Fruit fly (Drosophila melanogaster) whole organism, wandering third instar larva: ENCODE data around the gene osp.
"Not testable (repeated sequence)": the region's sequence is repeated elsewhere in the genome, so short reads cannot be mapped to it uniquely, and the experiment has no call there.

ENCODE experiments used
- Abd-B ChIP-seq: fragments of >200 bp; optimal IDR thresholded peaks from 2 replicates; lab custom pipeline; 2017; ENCODE audit warnings: missing biosample characterization, missing genetic modification characterization
- CG32264 ChIP-seq: fragments of 200-800 bp; sonication (Bioruptor generic); optimal IDR thresholded peaks from 2 replicates; lab custom pipeline; 2016; ENCODE audit warnings: missing biosample characterization, missing genetic modification characterization
- CG9705 ChIP-seq: fragments of 200-800 bp; sonication (Bioruptor generic); optimal IDR thresholded peaks from 2 replicates; lab custom pipeline; 2018; ENCODE audit warnings: missing biosample characterization, mild to moderate bottlenecking, missing genetic modification characterization
- CrebA ChIP-seq: fragments of 200-800 bp; sonication (Bioruptor generic); optimal IDR thresholded peaks from 2 replicates; lab custom pipeline; 2016; ENCODE audit warnings: missing biosample characterization, mild to moderate bottlenecking, missing genetic modification characterization, borderline replicate concordance
- Dfd ChIP-seq: fragments of >200 bp; optimal IDR thresholded peaks from 2 replicates; lab custom pipeline; 2017; ENCODE audit warnings: missing biosample characterization, missing genetic modification characterization
- Dif ChIP-seq: fragments of 200-275, 200-300 bp; sonication (Bioruptor generic); optimal IDR thresholded peaks from 2 replicates; lab custom pipeline; 2018; ENCODE audit warnings: missing biosample characterization, missing genetic modification characterization; ENCODE audit not compliant: partially characterized antibody
- GATAd ChIP-seq: sonication (Bioruptor generic); optimal IDR thresholded peaks from 2 replicates; lab custom pipeline; 2016; ENCODE audit warnings: missing biosample characterization, missing genetic modification characterization
- HLH106 ChIP-seq: fragments of 200-800 bp; optimal IDR thresholded peaks from 3 replicates; lab custom pipeline; 2019; ENCODE audit warnings: missing biosample characterization, mild to moderate bottlenecking, missing genetic modification characterization, moderate library complexity
- Hnf4 ChIP-seq: fragments of 200-800 bp; sonication (Bioruptor generic); optimal IDR thresholded peaks from 2 replicates; lab custom pipeline; 2016; ENCODE audit warnings: missing biosample characterization, mild to moderate bottlenecking, missing genetic modification characterization
- Hr78 ChIP-seq: fragments of >200 bp; optimal IDR thresholded peaks from 2 replicates; lab custom pipeline; 2017; ENCODE audit warnings: missing biosample characterization, missing genetic modification characterization
- Hr83 ChIP-seq: fragments of 200-300 bp; sonication (Bioruptor generic); optimal IDR thresholded peaks from 2 replicates; lab custom pipeline; 2016; ENCODE audit warnings: missing biosample characterization, mild to moderate bottlenecking, missing genetic modification characterization, moderate library complexity; ENCODE audit not compliant: poor library complexity, severe bottlenecking
- Jra ChIP-seq: sonication (Bioruptor generic); optimal IDR thresholded peaks from 2 replicates; lab custom pipeline; 2016; ENCODE audit warnings: missing biosample characterization, missing genetic modification characterization
- Mio ChIP-seq: sonication (Bioruptor generic); optimal IDR thresholded peaks from 2 replicates; lab custom pipeline; 2016; ENCODE audit warnings: missing biosample characterization, missing genetic modification characterization
- Myc ChIP-seq: fragments of >200 bp; optimal IDR thresholded peaks from 2 replicates; lab custom pipeline; 2017
- N ChIP-seq: fragments of >200 bp; optimal IDR thresholded peaks from 2 replicates; lab custom pipeline; 2018; ENCODE audit warnings: missing biosample characterization, missing external identifiers, missing genetic modification characterization
- OdsH ChIP-seq: fragments of 200-800 bp; sonication (Bioruptor generic); optimal IDR thresholded peaks from 2 replicates; lab custom pipeline; 2016; ENCODE audit warnings: missing biosample characterization, mild to moderate bottlenecking, missing genetic modification characterization
- Rel ChIP-seq, 2 experiments: fragments of 200-800 bp; sonication (Bioruptor generic) in 1 of 2; optimal IDR thresholded peaks; 2 replicates in 1 of 2; 3 replicates in 1 of 2; lab custom pipeline; 2016 to 2019; ENCODE audit warnings: mild to moderate bottlenecking in 2 of 2, missing biosample characterization in 2 of 2, missing genetic modification characterization in 2 of 2, moderate library complexity in 1 of 2
- Sp1 ChIP-seq: fragments of 200-800 bp; sonication (Bioruptor generic); optimal IDR thresholded peaks from 3 replicates; lab custom pipeline; 2019; ENCODE audit warnings: missing biosample characterization, mild to moderate bottlenecking, missing genetic modification characterization, moderate library complexity
- Vsx2 ChIP-seq: fragments of 200-300, 225-300 bp; sonication (Bioruptor generic); optimal IDR thresholded peaks from 2 replicates; lab custom pipeline; 2018; ENCODE audit warnings: missing biosample characterization, missing genetic modification characterization; ENCODE audit not compliant: partially characterized antibody
- br ChIP-seq: fragments of 200-800 bp; sonication (Bioruptor generic); optimal IDR thresholded peaks from 2 replicates; lab custom pipeline; 2016; ENCODE audit warnings: missing biosample characterization, missing genetic modification characterization
- brk ChIP-seq: fragments of 200-800 bp; sonication (Bioruptor generic); optimal IDR thresholded peaks from 2 replicates; lab custom pipeline; 2016; ENCODE audit warnings: missing biosample characterization, mild to moderate bottlenecking, missing genetic modification characterization
- dl ChIP-seq, 2 experiments: fragments of 175-275, 200-275 bp in 1 of 2; fragments of 200-275 bp in 1 of 2; sonication (Bioruptor generic); optimal IDR thresholded peaks; lab custom pipeline; 2018; ENCODE audit warnings: mild to moderate bottlenecking in 2 of 2, missing biosample characterization in 2 of 2, missing genetic modification characterization in 2 of 2, moderate library complexity in 2 of 2; ENCODE audit not compliant: partially characterized antibody in 2 of 2, insufficient read depth in 1 of 2
- dmrt93B ChIP-seq: fragments of 200-800 bp; sonication (Bioruptor generic); optimal IDR thresholded peaks from 2 replicates; lab custom pipeline; 2018; ENCODE audit warnings: missing biosample characterization, mild to moderate bottlenecking, missing genetic modification characterization
- dsf ChIP-seq: sonication (Bioruptor generic); optimal IDR thresholded peaks from 2 replicates; lab custom pipeline; 2016; ENCODE audit warnings: missing biosample characterization, missing genetic modification characterization, borderline replicate concordance
- ey ChIP-seq: fragments of 200-800 bp; sonication (Bioruptor generic); optimal IDR thresholded peaks from 2 replicates; lab custom pipeline; 2016; ENCODE audit warnings: missing biosample characterization, missing genetic modification characterization
- foxo ChIP-seq, 2 experiments: fragments of 200-800 bp; sonication (Bioruptor generic); optimal IDR thresholded peaks; 2 replicates in 1 of 2; 3 replicates in 1 of 2; lab custom pipeline; 2016 to 2017; ENCODE audit warnings: missing biosample characterization in 2 of 2, missing genetic modification characterization in 2 of 2
- fru ChIP-seq: fragments of 200-800 bp; sonication (Bioruptor generic); optimal IDR thresholded peaks from 3 replicates; lab custom pipeline; 2016; ENCODE audit warnings: missing biosample characterization, mild to moderate bottlenecking, missing genetic modification characterization
- h ChIP-seq: fragments of 200-800 bp; sonication (Bioruptor generic); optimal IDR thresholded peaks from 3 replicates; lab custom pipeline; 2016; ENCODE audit warnings: missing biosample characterization, mild to moderate bottlenecking, missing genetic modification characterization
- jim ChIP-seq: fragments of 175-275, 200-325 bp; sonication (Bioruptor generic); optimal IDR thresholded peaks from 2 replicates; lab custom pipeline; 2016; ENCODE audit warnings: missing biosample characterization, mild to moderate bottlenecking, missing genetic modification characterization
- lola ChIP-seq: fragments of >200 bp; optimal IDR thresholded peaks from 2 replicates; lab custom pipeline; 2017; ENCODE audit warnings: missing biosample characterization, missing genetic modification characterization
- pan ChIP-seq: fragments of >200 bp; optimal IDR thresholded peaks from 2 replicates; lab custom pipeline; 2017
- psq ChIP-seq: fragments of 200-800 bp; sonication (Bioruptor generic); optimal IDR thresholded peaks from 3 replicates; lab custom pipeline; 2017; ENCODE audit warnings: missing biosample characterization, mild to moderate bottlenecking, missing genetic modification characterization, moderate library complexity
- rgr ChIP-seq: fragments of 200-800 bp; sonication (Bioruptor generic); optimal IDR thresholded peaks from 3 replicates; lab custom pipeline; 2016; ENCODE audit warnings: missing biosample characterization, mild to moderate bottlenecking, missing genetic modification characterization
- sage ChIP-seq: fragments of 200-800 bp; sonication (Bioruptor generic); optimal IDR thresholded peaks from 2 replicates; lab custom pipeline; 2016; ENCODE audit warnings: missing biosample characterization, mild to moderate bottlenecking, missing genetic modification characterization
- sv ChIP-seq: fragments of 200-800 bp; sonication (Bioruptor generic); optimal IDR thresholded peaks from 3 replicates; lab custom pipeline; 2016; ENCODE audit warnings: missing biosample characterization, missing genetic modification characterization
- tai ChIP-seq: sonication (Bioruptor generic); optimal IDR thresholded peaks from 2 replicates; lab custom pipeline; 2016; ENCODE audit warnings: missing biosample characterization, missing genetic modification characterization
- usp ChIP-seq: fragments of >200 bp; optimal IDR thresholded peaks from 2 replicates; lab custom pipeline; 2017; ENCODE audit warnings: missing biosample characterization, missing genetic modification characterization
- woc ChIP-seq: sonication (Bioruptor generic); optimal IDR thresholded peaks from 2 replicates; lab custom pipeline; 2016; ENCODE audit warnings: missing biosample characterization, mild to moderate bottlenecking, missing genetic modification characterization

Gene osp

DNA sequence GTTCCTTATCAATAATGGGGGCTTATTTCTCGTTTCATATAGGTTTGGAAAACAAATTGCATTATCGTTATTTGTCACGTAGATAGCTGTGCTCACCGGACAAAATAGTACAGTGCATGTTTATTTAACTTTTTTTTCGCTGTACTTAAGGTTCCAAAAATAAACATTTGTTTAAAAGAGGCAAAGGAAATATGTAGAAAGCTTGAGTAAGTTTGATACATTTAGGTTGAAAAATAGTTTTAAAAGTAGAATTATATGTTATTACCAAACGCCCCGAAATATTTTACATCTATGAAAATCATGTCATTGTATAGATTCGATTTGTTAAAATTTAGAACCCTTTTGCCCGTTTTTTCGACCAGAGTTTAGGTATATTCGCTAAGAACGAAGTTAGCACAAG lies 46.4 kb upstream of the osp start, which contains the start of gene CG31835:
Gene CG31835 (plus strand): TSS at position 301 of the 400 bp plus-strand sequence.
- TF ChIP-seq h (GFP tag; lab: Kevin White, UChicago); dmrt93B (GFP tag; lab: Kevin White, UChicago); rgr: not testable (repeated sequence)

DNA sequence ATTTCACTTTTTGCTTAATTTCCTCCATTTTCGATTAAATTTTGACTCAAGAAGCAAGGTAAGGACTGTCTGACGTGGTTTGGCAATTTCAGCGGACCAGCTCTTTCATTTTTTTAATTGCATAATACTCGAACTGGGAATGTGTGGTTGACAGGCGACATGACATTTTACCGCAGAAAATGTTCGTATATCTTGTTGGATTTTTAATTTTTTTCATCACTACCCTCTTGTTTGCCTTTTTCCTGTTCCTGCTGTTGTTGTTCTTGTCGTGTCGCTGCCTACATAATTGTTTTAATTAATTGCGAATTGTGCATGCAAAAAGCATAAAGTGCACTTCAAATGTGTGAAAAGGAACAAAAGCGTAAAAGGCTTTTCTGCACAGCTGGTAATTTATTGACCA lies 40.9 kb upstream of the osp start, which contains the start of gene CG42685:
Gene CG42685 (minus strand): TSS at position 101 of the 400 bp plus-strand sequence.
- TF ChIP-seq sage (GFP tag; lab: Kevin White, UChicago) = no peak
- no peak for TF ChIP-seq ey
- TF ChIP-seq dmrt93B (GFP tag; lab: Kevin White, UChicago) = no peak
- no peak for TF ChIP-seq rgr
- no peak for TF ChIP-seq OdsH (GFP tag; lab: Kevin White, UChicago)

DNA sequence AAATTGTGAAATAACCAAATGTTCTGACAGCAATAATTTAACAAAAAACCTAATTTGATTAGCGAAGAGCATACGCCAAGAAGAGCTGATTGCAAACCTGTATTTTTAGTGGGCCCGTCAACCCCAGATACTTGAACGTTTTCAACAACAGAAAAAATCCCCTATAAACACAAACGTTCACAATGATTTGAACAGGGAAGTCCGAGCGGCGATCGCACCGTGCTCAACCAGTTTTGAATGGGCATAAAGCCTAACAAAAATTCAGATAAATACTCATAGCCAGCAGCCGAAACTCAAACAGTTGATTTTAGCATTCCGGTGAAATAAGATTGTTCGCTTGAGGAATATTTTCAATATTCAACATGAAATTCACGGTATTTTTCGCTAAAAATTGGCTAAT lies 24.3 kb upstream of the osp start, which contains the start of gene CG34165:
Gene CG34165 (plus strand): TSS at position 284 of the 400 bp plus-strand sequence.
- TF ChIP-seq Rel (GFP tag; optimal IDR thresholded peaks at IDR 0.05; lab: Kevin White, UChicago) (no peak), Rel (tag; optimal IDR thresholded peaks at IDR 0.05; lab: Kevin White, UChicago) (peak; percentile 90), sv (no peak)
- TF ChIP-seq, all 38 proteins: peak for 1

DNA sequence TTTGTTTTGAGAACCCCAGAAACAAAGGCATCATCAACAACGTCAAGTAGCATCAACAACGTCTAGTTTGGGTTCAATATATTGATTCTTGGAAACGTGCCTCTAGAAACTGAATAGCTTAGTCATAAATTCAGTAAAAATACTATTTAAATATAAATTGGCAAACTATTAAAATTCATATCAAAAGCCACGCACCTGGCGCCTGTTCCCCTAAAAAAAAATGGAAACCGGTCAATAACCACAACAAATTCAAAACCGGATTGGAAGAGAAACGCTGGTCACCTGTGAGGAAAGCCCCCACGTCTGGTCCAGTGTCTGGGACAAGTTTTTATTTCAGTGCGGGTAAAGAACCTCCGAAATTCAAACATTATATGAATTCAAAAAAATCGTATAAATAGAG lies 23.1 kb upstream of the osp start, which contains the start of gene CG15282:
Gene CG15282 (plus strand): TSS at position 227 of the 400 bp plus-strand sequence.
- TF ChIP-seq Hr83 (no peak), usp (GFP tag; lab: Kevin White, UChicago) (no peak), Hr78 (GFP tag; lab: Kevin White, UChicago) (no peak), Dif (GFP tag; lab: Kevin White, UChicago) (peak; percentile 3), jim (no peak), Rel (GFP tag; optimal IDR thresholded peaks at IDR 0.05; lab: Kevin White, UChicago) (no peak), Rel (tag; optimal IDR thresholded peaks at IDR 0.05; lab: Kevin White, UChicago) (peak; percentile 49), brk (no peak), Jra (GFP tag; lab: Kevin White, UChicago) (no peak)

DNA sequence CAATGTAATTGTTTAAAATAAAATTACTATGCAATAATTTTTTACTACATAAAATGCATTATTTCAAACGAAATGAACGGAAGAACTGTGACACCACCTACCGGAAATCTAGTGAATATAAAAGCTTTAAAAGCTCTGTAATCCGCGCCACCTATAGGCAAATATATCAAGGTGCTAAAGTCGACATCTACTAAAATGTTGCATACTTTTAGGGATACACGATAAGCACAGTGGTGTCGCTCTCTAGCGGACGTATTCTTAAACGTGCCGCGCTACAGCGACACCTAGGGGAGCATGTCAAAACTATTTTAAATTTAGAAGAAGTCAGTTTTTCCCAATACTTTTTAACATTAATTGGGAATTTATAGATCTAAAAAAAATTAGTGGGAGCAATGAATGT lies 17.1 kb upstream of the osp start:
- peak; percentile 81 for TF ChIP-seq h (GFP tag; lab: Kevin White, UChicago)
- no peak for TF ChIP-seq Dif (GFP tag; lab: Kevin White, UChicago)
- no peak for TF ChIP-seq Vsx2 (GFP tag; lab: Kevin White, UChicago)
- TF ChIP-seq CG9705 (GFP tag; lab: Kevin White, UChicago) = peak; percentile 40
- TF ChIP-seq Sp1 (GFP tag; lab: Kevin White, UChicago) = no peak
- TF ChIP-seq foxo (GFP tag; optimal IDR thresholded peaks at IDR 0.05; lab: Kevin White, UChicago) = peak in 1 of 2 experiments; percentile 84
- TF ChIP-seq CG32264 (GFP tag; lab: Kevin White, UChicago) = peak; percentile 61
- TF ChIP-seq fru (GFP tag; lab: Kevin White, UChicago) = peak; percentile 69
- peak; percentile 61 for TF ChIP-seq Jra (GFP tag; lab: Kevin White, UChicago)
- TF ChIP-seq dl (GFP tag; optimal IDR thresholded peaks at IDR 0.05; lab: Kevin White, UChicago; ENCODE audit: insufficient read depth in 1 of 2, partially characterized antibody in 2 of 2) = no peak
- TF ChIP-seq sage (GFP tag; lab: Kevin White, UChicago) = no peak
- TF ChIP-seq psq (GFP tag; lab: Kevin White, UChicago) = peak; percentile 55
- TF ChIP-seq br (GFP tag; lab: Kevin White, UChicago) = peak; percentile 59
- TF ChIP-seq pan (lab: Kevin White, UChicago) = no peak
- no peak for TF ChIP-seq lola
- no peak for TF ChIP-seq dsf (GFP tag; lab: Kevin White, UChicago)
- TF ChIP-seq brk = peak; percentile 1
- TF ChIP-seq Hr78 (GFP tag; lab: Kevin White, UChicago) = no peak
- no peak for TF ChIP-seq Rel (GFP tag; optimal IDR thresholded peaks at IDR 0.05; lab: Kevin White, UChicago)
- TF ChIP-seq Rel (tag; optimal IDR thresholded peaks at IDR 0.05; lab: Kevin White, UChicago) = peak; percentile 16
- TF ChIP-seq Mio = peak; percentile 2
- TF ChIP-seq rgr = peak; percentile 75
- peak; percentile 62 for TF ChIP-seq HLH106 (tag; lab: Kevin White, UChicago)
- TF ChIP-seq N (GFP tag; lab: Kevin White, UChicago) = no peak
- no peak for TF ChIP-seq CrebA
- no peak for TF ChIP-seq woc
- peak; percentile 47 for TF ChIP-seq dmrt93B (GFP tag; lab: Kevin White, UChicago)
- peak; percentile 68 for TF ChIP-seq ey
- no peak for TF ChIP-seq GATAd
- TF ChIP-seq usp (GFP tag; lab: Kevin White, UChicago) = no peak
- TF ChIP-seq Hnf4 (GFP tag; lab: Kevin White, UChicago) = peak; percentile 67
- no peak for TF ChIP-seq Dfd (GFP tag; lab: Kevin White, UChicago)
- peak; percentile 73 for TF ChIP-seq OdsH (GFP tag; lab: Kevin White, UChicago)
- TF ChIP-seq jim = peak; percentile 20
- peak; percentile 68 for TF ChIP-seq sv
- TF ChIP-seq tai (GFP tag; lab: Kevin White, UChicago) = peak; percentile 67
- peak; percentile 92 for TF ChIP-seq Hr83
- TF ChIP-seq Abd-B (GFP tag; lab: Kevin White, UChicago) = no peak
- peak; percentile 97 for TF ChIP-seq Myc (lab: Kevin White, UChicago)
- TF ChIP-seq, all 38 proteins: peak for 22
